Fruit fly (Drosophila melanogaster): Measurements from ENCODE around the gene Tbc1d8-9.

Gene Tbc1d8-9

DNA sequence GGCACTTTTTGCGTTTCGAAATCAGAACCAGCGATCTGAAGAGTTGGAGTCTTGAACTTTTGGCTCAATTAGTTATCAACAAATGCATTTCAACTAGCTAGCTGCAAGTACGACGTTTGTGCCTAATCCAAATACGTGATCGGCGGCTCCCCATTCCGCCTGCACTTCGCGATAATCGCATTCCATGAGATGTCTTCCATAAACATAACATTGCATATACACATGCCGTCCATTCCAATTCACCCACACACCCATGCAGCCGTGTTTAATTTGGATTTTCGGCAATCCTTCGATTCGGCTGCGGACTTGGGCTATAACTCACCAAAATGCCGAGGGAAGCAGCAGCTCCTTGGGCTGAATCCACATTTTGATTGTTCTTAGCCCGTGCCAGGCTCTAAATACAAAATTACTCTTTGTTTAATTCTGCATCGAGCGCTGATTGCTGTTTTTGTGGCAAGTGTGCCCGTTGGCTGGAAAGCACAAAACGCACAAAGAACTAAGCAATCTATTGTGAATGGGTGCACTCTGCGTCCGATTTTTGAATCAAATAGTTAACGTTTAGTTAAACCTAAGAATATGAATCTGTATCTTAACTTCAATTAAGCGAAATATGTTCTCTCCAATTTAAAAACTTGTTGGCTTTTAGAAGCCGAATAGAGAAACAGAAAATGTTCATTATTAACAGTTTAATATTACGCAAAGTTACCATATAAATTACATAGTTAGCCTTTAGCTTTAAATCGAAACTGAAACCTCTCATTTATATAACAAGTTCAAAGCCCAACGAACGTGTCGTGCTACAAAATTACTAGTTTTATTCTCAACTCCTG is at the start of gene Tbc1d8-9, which contains the start of gene CG32436 (continued):
- TF ChIP-seq ato (GFP tag; IDR thresholded peaks at IDR 0.05; ENCODE audit: partially characterized antibody) (peak; percentile 19; the same call in 1 of the 2 replicates), CG2889 (GFP tag; IDR thresholded peaks at IDR 0.05) (no peak), Opbp (GFP tag; IDR thresholded peaks at IDR 0.05; ENCODE audit: partially characterized antibody) (peak; percentile 54; the same call in 2 of the 3 replicates), Dref (GFP tag; IDR thresholded peaks at IDR 0.05) (0 out of 2 replicates have a peak, but pooled peaks have one; percentile 29), BEAF-32 (GFP tag; optimal IDR thresholded peaks at IDR 0.05) (peak; percentile 39), bbx (GFP tag; IDR thresholded peaks at IDR 0.05; ENCODE audit: partially characterized antibody) (peak; percentile 46; the same call in 1 of the 2 replicates), CG9797 (GFP tag; optimal IDR thresholded peaks at IDR 0.05) (peak; percentile 77), Bgb (GFP tag; IDR thresholded peaks at IDR 0.05; ENCODE audit: partially characterized antibody) (peak; percentile 47; the same call in 1 of the 2 replicates), cg (GFP tag; optimal IDR thresholded peaks at IDR 0.05) (peak; percentile 74), CG10267 (tag; optimal IDR thresholded peaks at IDR 0.05) (peak; percentile 24), unc-4 (GFP tag; IDR thresholded peaks at IDR 0.05; ENCODE audit: partially characterized antibody) (peak; percentile 37; the same call in 1 of the 2 replicates), PHDP (tag; optimal IDR thresholded peaks at IDR 0.05) (no peak), nmo (GFP tag; optimal IDR thresholded peaks at IDR 0.05) (peak; percentile 28), HmgZ (tag; optimal IDR thresholded peaks at IDR 0.05) (peak; percentile 40), CG4617 (GFP tag; optimal IDR thresholded peaks at IDR 0.05; ENCODE audit: borderline replicate concordance) (peak; percentile 87), Aef1 (GFP tag; IDR thresholded peaks at IDR 0.05) (peak; percentile 69; the same call in 2 of the 3 replicates), CTCF (GFP tag; optimal IDR thresholded peaks at IDR 0.05) (peak; percentile 15), CG12659 (GFP tag; optimal IDR thresholded peaks at IDR 0.05) (peak; percentile 36), CG32767 (GFP tag; IDR thresholded peaks at IDR 0.05) (peak; percentile 73), MBD-R2 (GFP tag; IDR thresholded peaks at IDR 0.05) (peak; percentile 83), CG15073 (GFP tag; optimal IDR thresholded peaks at IDR 0.05) (no peak), danr (GFP tag; IDR thresholded peaks at IDR 0.05) (no peak), chinmo (GFP tag; IDR thresholded peaks at IDR 0.05; ENCODE audit: partially characterized antibody) (0 out of 4 replicates have a peak, but pooled peaks have one; percentile 75), croc (GFP tag; conservative IDR thresholded peaks at IDR 0.05) (no peak), CG6254 (GFP tag; optimal IDR thresholded peaks at IDR 0.05) (no peak), CG2712 (tag; optimal IDR thresholded peaks at IDR 0.05) (peak; percentile 100), dm (GFP tag; optimal IDR thresholded peaks at IDR 0.05) (peak; percentile 1), pzg (GFP tag; optimal IDR thresholded peaks at IDR 0.05) (peak; percentile 79), Stat92E (GFP tag; optimal IDR thresholded peaks at IDR 0.05) (peak in 1 of 3 experiments; percentile 10), Sin3A (optimal IDR thresholded peaks at IDR 0.05) (peak; percentile 22), CG34422 (GFP tag; IDR thresholded peaks at IDR 0.05) (peak; percentile 36; the same call in 1 of the 3 replicates), Mad (GFP tag; optimal IDR thresholded peaks at IDR 0.05) (peak; percentile 6), bab2 (GFP tag; optimal IDR thresholded peaks at IDR 0.05) (no peak)

DNA sequence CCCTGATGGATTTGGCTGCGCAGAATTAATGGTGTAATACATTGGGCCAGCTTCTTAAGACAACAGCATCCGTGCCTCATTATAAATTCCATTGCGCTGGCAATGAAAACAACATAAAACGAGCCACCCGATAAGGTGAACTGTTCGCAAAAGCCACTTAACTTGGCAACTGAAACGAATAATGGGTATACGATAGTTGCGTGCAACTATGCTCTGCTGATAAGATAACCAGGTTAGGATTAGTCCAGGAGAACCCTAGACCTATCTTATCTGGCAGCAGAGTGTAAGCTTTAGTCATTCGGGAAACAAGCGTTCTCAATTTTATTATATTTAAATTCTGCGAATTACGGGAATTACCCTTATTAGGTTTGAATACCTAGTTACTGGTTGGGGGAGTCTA is 46.9 kb upstream of the Tbc1d8-9 start:
- TF ChIP-seq gsb (GFP tag; IDR thresholded peaks at IDR 0.05) (no peak), tna (GFP tag; IDR thresholded peaks at IDR 0.05; ENCODE audit: partially characterized antibody) (peak; percentile 31; the same call in 1 of the 2 replicates), eyg (GFP tag; optimal IDR thresholded peaks at IDR 0.05) (no peak), D19B (GFP tag; optimal IDR thresholded peaks at IDR 0.05) (peak; percentile 68), Rfx (GFP tag; IDR thresholded peaks at IDR 0.05) (no peak), CG12769 (tag; optimal IDR thresholded peaks at IDR 0.05) (peak; percentile 19), mirr (GFP tag; optimal IDR thresholded peaks at IDR 0.05) (peak; percentile 22), CG16779 (GFP tag; IDR thresholded peaks at IDR 0.05) (no peak), D (optimal IDR thresholded peaks at IDR 0.05) (no peak), D (GFP tag; optimal IDR thresholded peaks at IDR 0.05) (no peak), Bgb (GFP tag; IDR thresholded peaks at IDR 0.05; ENCODE audit: partially characterized antibody) (no peak), ken (GFP tag; IDR thresholded peaks at IDR 0.05) (no peak), CG7357 (GFP tag; IDR thresholded peaks at IDR 0.05) (no peak), HLH4C (GFP tag; IDR thresholded peaks at IDR 0.05; ENCODE audit: partially characterized antibody) (peak; percentile 66), sug (tag; optimal IDR thresholded peaks at IDR 0.05) (peak; percentile 8), CG31365 (tag; optimal IDR thresholded peaks at IDR 0.05) (no peak), Pdp1 (GFP tag; optimal IDR thresholded peaks at IDR 0.05) (no peak)
